Fruit fly (Drosophila melanogaster) whole organism, embryonic: ENCODE data around the gene Socs36E.

ENCODE experiments used
- Abd-B ChIP-seq: fragments of 200-800 bp; sonication (Bioruptor generic); optimal IDR thresholded peaks from 2 replicates; lab custom pipeline; 2018; ENCODE audit warnings: missing biosample characterization, mild to moderate bottlenecking, missing genetic modification characterization, moderate library complexity
- CG1024 ChIP-seq: fragments of 200-800 bp; sonication (Bioruptor generic); IDR thresholded peaks from 2 replicates; pipeline ENCODE4 v1.3.6; 2022; ENCODE audit warnings: missing biosample characterization, missing genetic modification characterization
- CG11085 ChIP-seq: fragments of 200-800 bp; sonication (Bioruptor generic); IDR thresholded peaks from 2 replicates; pipeline ENCODE4 v1.3.6; 2022; ENCODE audit warnings: missing biosample characterization, missing genetic modification characterization
- CG11504 ChIP-seq: fragments of 200-800 bp; sonication (Bioruptor generic); optimal IDR thresholded peaks from 3 replicates; lab custom pipeline; 2019; ENCODE audit warnings: missing biosample characterization, mild to moderate bottlenecking, missing genetic modification characterization, moderate library complexity
- CG12236 ChIP-seq: fragments of 200-800 bp; sonication (Bioruptor generic); optimal IDR thresholded peaks from 2 replicates; lab custom pipeline; 2016; ENCODE audit warnings: missing biosample characterization, missing genetic modification characterization
- CG14860 ChIP-seq: fragments of 200-800 bp; sonication (Bioruptor generic); IDR thresholded peaks from 3 replicates; pipeline ENCODE4 v1.3.6; 2022; ENCODE audit warnings: missing biosample characterization, missing genetic modification characterization; ENCODE audit not compliant: partially characterized antibody
- CG15479 ChIP-seq: fragments of 200-800 bp; sonication (Bioruptor generic); optimal IDR thresholded peaks from 3 replicates; lab custom pipeline; 2019; ENCODE audit warnings: missing biosample characterization, mild to moderate bottlenecking, missing genetic modification characterization, moderate library complexity
- CG16813 ChIP-seq: fragments of 200-800 bp; sonication (Bioruptor generic); IDR thresholded peaks from 3 replicates; pipeline ENCODE4 v1.3.6; 2022; ENCODE audit warnings: missing biosample characterization, missing genetic modification characterization; ENCODE audit not compliant: partially characterized antibody
- CG2199 ChIP-seq: fragments of 200-800 bp; sonication (Bioruptor generic); IDR thresholded peaks from 3 replicates; pipeline ENCODE4 v1.3.6; 2022; ENCODE audit warnings: missing biosample characterization, missing genetic modification characterization
- CG2889 ChIP-seq: fragments of 200-800 bp; sonication (Bioruptor generic); IDR thresholded peaks from 3 replicates; pipeline ENCODE4 v1.3.6; 2022; ENCODE audit warnings: missing biosample characterization, missing genetic modification characterization
- CG33213 ChIP-seq: fragments of 200-800 bp; sonication (Bioruptor generic); optimal IDR thresholded peaks from 3 replicates; lab custom pipeline; 2016; ENCODE audit warnings: missing biosample characterization, missing genetic modification characterization
- CG6272 ChIP-seq: fragments of 200-800 bp; sonication (Bioruptor generic); IDR thresholded peaks from 2 replicates; pipeline ENCODE4 v1.3.6; 2022; ENCODE audit warnings: missing biosample characterization, missing genetic modification characterization
- CG6791 ChIP-seq: fragments of 200-800 bp; sonication (Bioruptor generic); IDR thresholded peaks from 3 replicates; pipeline ENCODE4 v1.3.6; 2022; ENCODE audit warnings: missing biosample characterization, missing genetic modification characterization; ENCODE audit not compliant: partially characterized antibody
- CG7271 ChIP-seq: fragments of 200-800 bp; sonication (Bioruptor generic); optimal IDR thresholded peaks from 2 replicates; lab custom pipeline; 2018; ENCODE audit warnings: missing biosample characterization, mild to moderate bottlenecking, missing genetic modification characterization, moderate library complexity
- CG7357 ChIP-seq: fragments of 200-800 bp; sonication (Bioruptor generic); IDR thresholded peaks from 3 replicates; pipeline ENCODE4 v1.3.6; 2022; ENCODE audit warnings: missing biosample characterization, missing genetic modification characterization
- CG7745 ChIP-seq: fragments of 200-800 bp; sonication (Bioruptor generic); optimal IDR thresholded peaks from 2 replicates; lab custom pipeline; 2018; ENCODE audit warnings: missing biosample characterization, mild to moderate bottlenecking, missing genetic modification characterization, moderate library complexity
- CG7786 ChIP-seq: fragments of 200-800 bp; sonication (Bioruptor generic); optimal IDR thresholded peaks from 2 replicates; lab custom pipeline; 2016; ENCODE audit warnings: missing biosample characterization, missing genetic modification characterization
- Chrac-16 ChIP-seq: fragments of 200-800 bp; sonication (Bioruptor generic); optimal IDR thresholded peaks from 3 replicates; lab custom pipeline; 2016; ENCODE audit warnings: missing biosample characterization, missing genetic modification characterization
- Dip3 ChIP-seq: fragments of 200-800 bp; sonication (Bioruptor generic); optimal IDR thresholded peaks from 3 replicates; lab custom pipeline; 2016; ENCODE audit warnings: missing biosample characterization, missing genetic modification characterization
- Hand ChIP-seq: fragments of 200-800 bp; sonication (Bioruptor generic); optimal IDR thresholded peaks from 2 replicates; lab custom pipeline; 2017; ENCODE audit warnings: mild to moderate bottlenecking, missing biosample characterization, missing genetic modification reagents, missing genetic modification characterization
- Oaz ChIP-seq: fragments of 200-800 bp; sonication (Bioruptor generic); IDR thresholded peaks from 2 replicates; pipeline ENCODE4 v1.3.6; 2022; ENCODE audit warnings: missing biosample characterization, missing genetic modification characterization
- Rfx ChIP-seq: fragments of 200-800 bp; sonication (Bioruptor generic); IDR thresholded peaks from 2 replicates; pipeline ENCODE4 v1.3.6; 2022; ENCODE audit warnings: missing biosample characterization, missing genetic modification characterization
- Rx ChIP-seq: fragments of 200-800 bp; sonication (Bioruptor generic); IDR thresholded peaks from 2 replicates; pipeline ENCODE4 v1.3.6; 2022; ENCODE audit warnings: missing biosample characterization, missing genetic modification characterization
- Sox102F ChIP-seq: fragments of 200-800 bp; sonication (Bioruptor generic); optimal IDR thresholded peaks from 2 replicates; lab custom pipeline; 2018; ENCODE audit warnings: missing biosample characterization, mild to moderate bottlenecking, missing genetic modification characterization, moderate library complexity
- Usf ChIP-seq: fragments of 200-800 bp; sonication (Bioruptor generic); optimal IDR thresholded peaks from 2 replicates; lab custom pipeline; 2017; ENCODE audit warnings: missing genotype, missing biosample characterization, missing genetic modification characterization
- aop ChIP-seq: fragments of 200-800 bp; sonication (Bioruptor generic); IDR thresholded peaks from 2 replicates; pipeline ENCODE4 v1.3.6; 2022; ENCODE audit warnings: missing biosample characterization, missing genetic modification characterization
- ase ChIP-seq: fragments of 200-800 bp; sonication (Bioruptor generic); IDR thresholded peaks from 3 replicates; pipeline ENCODE4 v1.3.6; 2022; ENCODE audit warnings: missing biosample characterization, missing genetic modification characterization
- ato ChIP-seq: fragments of 200-800 bp; sonication (Bioruptor generic); IDR thresholded peaks from 2 replicates; pipeline ENCODE4 v1.3.6; 2022; ENCODE audit warnings: missing biosample characterization, missing genetic modification characterization; ENCODE audit not compliant: partially characterized antibody
- bab2 ChIP-seq: fragments of 200-800 bp; sonication (Bioruptor generic); optimal IDR thresholded peaks from 2 replicates; lab custom pipeline; 2016; ENCODE audit warnings: missing biosample characterization, missing genetic modification characterization
- bigmax ChIP-seq: fragments of 200-800 bp; sonication (Bioruptor generic); optimal IDR thresholded peaks from 2 replicates; lab custom pipeline; 2018; ENCODE audit warnings: missing biosample characterization, mild to moderate bottlenecking, missing genetic modification characterization
- btn ChIP-seq: fragments of 200-800 bp; sonication (Bioruptor generic); optimal IDR thresholded peaks from 2 replicates; lab custom pipeline; 2016; ENCODE audit warnings: missing biosample characterization, missing genetic modification characterization
- croc ChIP-seq: fragments of 200-800 bp; sonication (Bioruptor generic); conservative IDR thresholded peaks from 3 replicates; pipeline ENCODE4 v1.3.6; 2022; ENCODE audit warnings: missing biosample characterization, missing genetic modification characterization
- danr ChIP-seq: fragments of 200-800 bp; sonication (Bioruptor generic); IDR thresholded peaks from 2 replicates; pipeline ENCODE4 v1.3.6; 2022; ENCODE audit warnings: missing biosample characterization, missing genetic modification characterization
- disco-r ChIP-seq: fragments of 200-800 bp; sonication (Bioruptor generic); optimal IDR thresholded peaks from 2 replicates; lab custom pipeline; 2016; ENCODE audit warnings: missing biosample characterization, missing genetic modification characterization
- dpn ChIP-seq, 2 experiments: fragments of 200-800 bp; sonication (Bioruptor generic); optimal IDR thresholded peaks; 3 replicates each; lab custom pipeline; 2016; ENCODE audit warnings: missing biosample characterization in 2 of 2, missing genetic modification characterization in 2 of 2
- ewg ChIP-seq: fragments of 200-800 bp; sonication (Bioruptor generic); optimal IDR thresholded peaks from 3 replicates; lab custom pipeline; 2017; ENCODE audit warnings: mild to moderate bottlenecking, missing biosample characterization, missing genetic modification reagents, missing genetic modification characterization
- fu2 ChIP-seq: fragments of 200-800 bp; sonication (Bioruptor generic); optimal IDR thresholded peaks from 2 replicates; lab custom pipeline; 2016; ENCODE audit warnings: missing biosample characterization, missing genetic modification characterization
- kni ChIP-seq: fragments of 200-800 bp; sonication (Bioruptor generic); optimal IDR thresholded peaks from 3 replicates; lab custom pipeline; 2017; ENCODE audit warnings: mild to moderate bottlenecking, missing biosample characterization, missing genetic modification reagents, missing genetic modification characterization
- lab ChIP-seq: fragments of 200-800 bp; sonication (Bioruptor generic); optimal IDR thresholded peaks from 3 replicates; lab custom pipeline; 2017; ENCODE audit warnings: missing biosample characterization, missing genetic modification characterization, mild to moderate bottlenecking, moderate library complexity, missing genetic modification reagents
- maf-S ChIP-seq: fragments of 200-800 bp; sonication (Bioruptor generic); optimal IDR thresholded peaks from 2 replicates; lab custom pipeline; 2016; ENCODE audit warnings: missing biosample characterization, missing genetic modification characterization
- peb ChIP-seq: fragments of 200-800 bp; sonication (Bioruptor generic); IDR thresholded peaks from 2 replicates; pipeline ENCODE4 v1.3.6; 2022; ENCODE audit warnings: missing biosample characterization, missing genetic modification characterization
- pros ChIP-seq: fragments of 200-800 bp; sonication (Bioruptor generic); optimal IDR thresholded peaks from 3 replicates; lab custom pipeline; 2019; ENCODE audit warnings: missing biosample characterization, mild to moderate bottlenecking, missing genetic modification characterization, moderate library complexity
- sc ChIP-seq, 3 experiments: fragments of >200 bp in 2 of 3; fragments of 200-800 bp in 1 of 3; sonication (Bioruptor generic) in 1 of 3; optimal IDR thresholded peaks; 2 replicates in 2 of 3; 3 replicates in 1 of 3; lab custom pipeline; 2017; ENCODE audit warnings: mild to moderate bottlenecking in 1 of 3, missing biosample characterization in 1 of 3, missing genetic modification characterization in 1 of 3, missing genetic modification reagents in 1 of 3
- sisA ChIP-seq: fragments of 200-800 bp; sonication (Bioruptor generic); IDR thresholded peaks from 2 replicates; pipeline ENCODE4 v1.3.6; 2022; ENCODE audit warnings: missing biosample characterization, missing genetic modification characterization
- slbo ChIP-seq: fragments of 200-800 bp; sonication (Bioruptor generic); IDR thresholded peaks from 2 replicates; pipeline ENCODE4 v1.3.6; 2022; ENCODE audit warnings: missing biosample characterization, missing genetic modification characterization
- sob ChIP-seq: fragments of 200-800 bp; sonication (Bioruptor generic); IDR thresholded peaks from 2 replicates; pipeline ENCODE4 v1.3.6; 2022; ENCODE audit warnings: missing biosample characterization, missing genetic modification characterization
- tll ChIP-seq, 2 experiments: fragments of 200-800 bp in 1 of 2; fragments of >200 bp in 1 of 2; sonication (Bioruptor generic) in 1 of 2; optimal IDR thresholded peaks; 2 replicates each; lab custom pipeline; 2017 to 2019; ENCODE audit warnings: missing biosample characterization in 2 of 2, missing genetic modification characterization in 2 of 2, mild to moderate bottlenecking in 1 of 2, moderate library complexity in 1 of 2
- zf30C ChIP-seq: fragments of 200-800 bp; sonication (Bioruptor generic); optimal IDR thresholded peaks from 3 replicates; lab custom pipeline; 2018; ENCODE audit warnings: missing biosample characterization, mild to moderate bottlenecking, missing genetic modification characterization
- zfh2 ChIP-seq: fragments of 200-800 bp; sonication (Bioruptor generic); optimal IDR thresholded peaks from 2 replicates; lab custom pipeline; 2016; ENCODE audit warnings: missing biosample characterization, missing genetic modification characterization

Socs36E gene

dm6 chr2L:18145253-18145652 lies 7.0 kb downstream of the Socs36E start (continued):
- TF ChIP-seq Abd-B (peak; percentile 77), Rx (GFP tag; lab: Robert Waterston, UW) (peak; percentile 79), danr (GFP tag; lab: Robert Waterston, UW) (peak; percentile 51; the same call in 1 of the 2 replicates), Usf (GFP tag; lab: Kevin White, UChicago) (peak; percentile 89), ase (GFP tag; lab: Robert Waterston, UW) (peak; percentile 25; the same call in 1 of the 3 replicates), Chrac-16 (GFP tag; lab: Kevin White, UChicago) (peak; percentile 91), CG33213 (GFP tag; lab: Kevin White, UChicago) (peak; percentile 60), bab2 (GFP tag; lab: Kevin White, UChicago) (peak; percentile 87), sob (GFP tag; lab: Robert Waterston, UW) (peak; percentile 77), slbo (GFP tag; lab: Robert Waterston, UW) (peak; percentile 82), tll (GFP tag; optimal IDR thresholded peaks at IDR 0.05; lab: Kevin White, UChicago) (peak in 1 of 2 experiments; percentile 74), CG6272 (GFP tag; lab: Robert Waterston, UW) (peak; percentile 62; the same call in 1 of the 2 replicates), CG16813 (GFP tag; lab: Robert Waterston, UW) (no peak), Dip3 (GFP tag; lab: Kevin White, UChicago) (peak; percentile 73), Hand (no peak), pros (GFP tag; lab: Kevin White, UChicago) (peak; percentile 75), CG2889 (GFP tag; lab: Robert Waterston, UW) (peak; percentile 71; the same call in 2 of the 3 replicates), bigmax (no peak), CG7357 (GFP tag; lab: Robert Waterston, UW) (peak; percentile 75), CG7745 (tag; lab: Kevin White, UChicago) (peak; percentile 66), CG7271 (tag; lab: Kevin White, UChicago) (peak; percentile 88), CG11085 (no peak; the same call in 1 of the 2 replicates), peb (GFP tag; lab: Robert Waterston, UW) (peak; percentile 82), CG15479 (GFP tag; lab: Kevin White, UChicago) (peak; percentile 74), sc (optimal IDR thresholded peaks at IDR 0.05; lab: Kevin White, UChicago) (no peak), sc (GFP tag; optimal IDR thresholded peaks at IDR 0.05; lab: Kevin White, UChicago) (peak; percentile 70), CG14860 (no peak), CG12236 (peak; percentile 74), CG1024 (GFP tag; lab: Robert Waterston, UW) (peak; percentile 74; the same call in 1 of the 2 replicates), zfh2 (GFP tag; lab: Kevin White, UChicago) (peak; percentile 71), Sox102F (GFP tag; lab: Kevin White, UChicago) (peak; percentile 78), sisA (GFP tag; lab: Robert Waterston, UW) (peak; percentile 79), Oaz (GFP tag; lab: Robert Waterston, UW) (peak; percentile 49; the same call in 1 of the 2 replicates), CG6791 (GFP tag; lab: Robert Waterston, UW) (no peak), croc (GFP tag; lab: Robert Waterston, UW) (peak; percentile 85), disco-r (GFP tag; lab: Kevin White, UChicago) (peak; percentile 42), maf-S (GFP tag; lab: Kevin White, UChicago) (peak; percentile 81), dpn (GFP tag; optimal IDR thresholded peaks at IDR 0.05; lab: Kevin White, UChicago) (peak; percentile 85 to 90), fu2 (peak; percentile 76), kni (GFP tag; lab: Kevin White, UChicago) (no peak), CG11504 (tag; lab: Kevin White, UChicago) (peak; percentile 84), aop (GFP tag; lab: Robert Waterston, UW) (peak; percentile 52; the same call in 1 of the 2 replicates), ato (GFP tag; lab: Robert Waterston, UW) (no peak), btn (GFP tag; lab: Kevin White, UChicago) (peak; percentile 56), CG2199 (GFP tag; lab: Robert Waterston, UW) (peak; percentile 91; the same call in 2 of the 3 replicates), Rfx (peak; percentile 78), ewg (GFP tag; lab: Kevin White, UChicago) (peak; percentile 64), zf30C (GFP tag; lab: Kevin White, UChicago) (peak; percentile 98), CG7786 (peak; percentile 91), lab (GFP tag; lab: Kevin White, UChicago) (peak; percentile 84)
